Fruit fly (Drosophila melanogaster) whole organism: ENCODE measurements around the gene kis.

Experiments used
- CG8478 ChIP-seq: fragments of >200 bp; optimal IDR thresholded peaks from 2 replicates; lab custom pipeline; 2018; ENCODE audit warnings: inconsistent platforms
- Dll ChIP-seq: fragments of >200 bp; optimal IDR thresholded peaks from 2 replicates; lab custom pipeline; 2017
- EcR ChIP-seq, 2 experiments: fragments of >200 bp; optimal IDR thresholded peaks; 2 replicates each; lab custom pipeline; 2017; ENCODE audit warnings: missing biosample characterization in 2 of 2, missing genetic modification characterization in 2 of 2, missing genetic modification reagents in 2 of 2
- pan ChIP-seq: fragments of >200 bp; optimal IDR thresholded peaks from 2 replicates; lab custom pipeline; 2017
- psq ChIP-seq: fragments of >200 bp; optimal IDR thresholded peaks from 2 replicates; lab custom pipeline; 2017
- usp ChIP-seq: fragments of >200 bp; optimal IDR thresholded peaks from 2 replicates; lab custom pipeline; 2017; ENCODE audit warnings: missing biosample characterization, missing genetic modification characterization, mixed read lengths

kis gene

dm6 chr2L:289044-289443, 38.4 kb upstream of the kis start, which contains the start of gene Amnionless:
TSS of gene Amnionless (minus strand) at chr2L:289144.
- TF ChIP-seq Dll (lab: Kevin White, UChicago) (no peak), CG8478 (lab: Kevin White, UChicago) (no peak), usp (GFP tag; lab: Kevin White, UChicago) (no peak), psq (no peak), pan (lab: Kevin White, UChicago) (no peak)

- TF ChIP-seq psq (no peak), usp (GFP tag; lab: Kevin White, UChicago) (no peak), EcR (GFP tag; optimal IDR thresholded peaks at IDR 0.05; lab: Kevin White, UChicago) (peak in 1 of 2 experiments; percentile 4), CG8478 (lab: Kevin White, UChicago) (no peak)
Measured at dm6 chr2L:286421-286820, 35.8 kb upstream of the kis start.

dm6 chr2L:285596-286023, 35.0 kb upstream of the kis start:
- TF ChIP-seq EcR (GFP tag; optimal IDR thresholded peaks at IDR 0.05; lab: Kevin White, UChicago): no peak
- no peak for TF ChIP-seq Dll (lab: Kevin White, UChicago)
- no peak for TF ChIP-seq CG8478 (lab: Kevin White, UChicago)
- TF ChIP-seq pan (lab: Kevin White, UChicago): no peak
- no peak for TF ChIP-seq usp (GFP tag; lab: Kevin White, UChicago)
- TF ChIP-seq psq: no peak

dm6 chr2L:283071-283482, 32.5 kb upstream of the kis start, which contains the start of gene CG11601:
TSS of gene CG11601 (minus strand) at chr2L:283269.
- TF ChIP-seq usp (GFP tag; lab: Kevin White, UChicago): no peak
- TF ChIP-seq EcR (GFP tag; optimal IDR thresholded peaks at IDR 0.05; lab: Kevin White, UChicago): peak in 1 of 2 experiments; percentile 28

- TF ChIP-seq usp (GFP tag; lab: Kevin White, UChicago) (no peak), psq (no peak), Dll (lab: Kevin White, UChicago) (no peak), CG8478 (lab: Kevin White, UChicago) (no peak), pan (lab: Kevin White, UChicago) (no peak), EcR (GFP tag; optimal IDR thresholded peaks at IDR 0.05; lab: Kevin White, UChicago) (no peak)
Measured at dm6 chr2L:278134-278533, 27.5 kb upstream of the kis start, which contains the start of gene CG17078. TSS of gene CG17078 (minus strand) at chr2L:278234.

dm6 chr2L:277122-277671, 26.6 kb upstream of the kis start, which contains the start of gene smo:
TSS of gene smo (plus strand) at chr2L:277582.
- no peak for TF ChIP-seq psq

dm6 chr2L:273603-274002, 23.0 kb upstream of the kis start, which contains the start of the genes mbm and CG11555:
TSS of gene mbm (minus strand) at chr2L:273715.
TSS of gene CG11555 (plus strand) at chr2L:273836.
- TF ChIP-seq Dll (lab: Kevin White, UChicago) (no peak), pan (lab: Kevin White, UChicago) (no peak), psq (no peak), CG8478 (lab: Kevin White, UChicago) (no peak), EcR (GFP tag; optimal IDR thresholded peaks at IDR 0.05; lab: Kevin White, UChicago) (no peak), usp (GFP tag; lab: Kevin White, UChicago) (no peak)

dm6 chr2L:271553-271952, 20.9 kb upstream of the kis start, which contains the start of gene Dus1:
TSS of gene Dus1 (minus strand) at chr2L:271744.
- TF ChIP-seq Dll (lab: Kevin White, UChicago) (no peak), psq (no peak), usp (GFP tag; lab: Kevin White, UChicago) (no peak), pan (lab: Kevin White, UChicago) (no peak), EcR (GFP tag; optimal IDR thresholded peaks at IDR 0.05; lab: Kevin White, UChicago) (no peak), CG8478 (lab: Kevin White, UChicago) (no peak)

- TF ChIP-seq CG8478 (lab: Kevin White, UChicago) (no peak), EcR (GFP tag; optimal IDR thresholded peaks at IDR 0.05; lab: Kevin White, UChicago) (no peak), pan (lab: Kevin White, UChicago) (no peak), Dll (lab: Kevin White, UChicago) (no peak), psq (no peak)
Measured at dm6 chr2L:268788-269187, 18.2 kb upstream of the kis start, which contains the start of gene CG3345. TSS of gene CG3345 (plus strand) at chr2L:269088.

dm6 chr2L:267441-268089, 16.9 kb upstream of the kis start, which contains the start of gene CG17075:
TSS of gene CG17075 (minus strand) at chr2L:267505.
- TF ChIP-seq pan (lab: Kevin White, UChicago) (no peak), EcR (GFP tag; optimal IDR thresholded peaks at IDR 0.05; lab: Kevin White, UChicago) (no peak), CG8478 (lab: Kevin White, UChicago) (no peak), Dll (lab: Kevin White, UChicago) (no peak), usp (GFP tag; lab: Kevin White, UChicago) (no peak), psq (no peak)

- no peak for TF ChIP-seq EcR (GFP tag; optimal IDR thresholded peaks at IDR 0.05; lab: Kevin White, UChicago)
- TF ChIP-seq Dll (lab: Kevin White, UChicago): no peak
- no peak for TF ChIP-seq usp (GFP tag; lab: Kevin White, UChicago)
- TF ChIP-seq psq: no peak
- no peak for TF ChIP-seq pan (lab: Kevin White, UChicago)
- no peak for TF ChIP-seq CG8478 (lab: Kevin White, UChicago)
Measured at dm6 chr2L:252174-252573, 1.6 kb upstream of the kis start, which contains the start of gene Rpp30. TSS of gene Rpp30 (minus strand) at chr2L:252373.
